Worm (Caenorhabditis elegans) whole organism, early embryonic: ENCODE measurements around the gene dnj-18.

Source experiments
- ama-1 ChIP-seq: fragments of 150-350 bp; optimal IDR thresholded peaks from 2 replicates; lab custom pipeline; 2014
- ceh-36 ChIP-seq: sonication (generic microtip); optimal IDR thresholded peaks from 2 replicates; lab custom pipeline; 2016; ENCODE audit warnings: missing genetic modification characterization, inconsistent platforms, missing compliant biosample characterization
- flt-1 ChIP-seq: fragments of 200-800 bp; sonication (Bioruptor generic); IDR thresholded peaks from 2 replicates; pipeline ENCODE4 v1.3.6; 2022; ENCODE audit warnings: missing genetic modification characterization, missing compliant biosample characterization
- hmbx-1 ChIP-seq: sonication (generic microtip); optimal IDR thresholded peaks from 2 replicates; lab custom pipeline; 2016; ENCODE audit warnings: mild to moderate bottlenecking, missing genetic modification characterization, missing compliant biosample characterization
- hnd-1 ChIP-seq: sonication (generic microtip); optimal IDR thresholded peaks from 2 replicates; lab custom pipeline; 2016; ENCODE audit warnings: missing genetic modification characterization, missing compliant biosample characterization
- pes-1 ChIP-seq: fragments of 200-800 bp; sonication (Bioruptor generic); IDR thresholded peaks from 2 replicates; pipeline ENCODE4 v1.3.6; 2022; ENCODE audit warnings: missing genetic modification reagents, missing genetic modification characterization, missing compliant biosample characterization
- scrt-1 ChIP-seq: fragments of 200-800 bp; sonication (Bioruptor generic); IDR thresholded peaks from 2 replicates; pipeline ENCODE4 v1.3.6; 2022; ENCODE audit warnings: missing genetic modification characterization, missing compliant biosample characterization
- tbx-11 ChIP-seq: fragments of 200-800 bp; sonication (Bioruptor generic); IDR thresholded peaks from 2 replicates; pipeline ENCODE4 v1.3.6; 2022; ENCODE audit warnings: missing genetic modification characterization, missing compliant biosample characterization
- tra-4 ChIP-seq: sonication (generic microtip); optimal IDR thresholded peaks from 2 replicates; lab custom pipeline; 2017; ENCODE audit warnings: missing genetic modification characterization, missing compliant biosample characterization

- TF ChIP-seq ceh-36 (no peak), tbx-11 (GFP tag; lab: Robert Waterston, UW) (no peak), pes-1 (GFP tag; lab: Robert Waterston, UW) (no peak), tra-4 (tag; lab: Kevin White, UChicago) (no peak), hmbx-1 (tag; lab: Kevin White, UChicago) (no peak), ama-1 (lab: Kevin White, UChicago) (no peak), hnd-1 (tag; lab: Kevin White, UChicago) (no peak), flt-1 (GFP tag; lab: Robert Waterston, UW) (no peak), scrt-1 (no peak)
Observed at ce11 chrIII:4653912-4654311, 44.0 kb upstream of the dnj-18 start.
